Worm (Caenorhabditis elegans) whole organism, L2 larva: ENCODE data around the gene clec-203.

Source experiments
- blmp-1 ChIP-seq: sonication (generic microtip); optimal IDR thresholded peaks from 2 replicates; lab custom pipeline; 2017; ENCODE audit warnings: missing genetic modification characterization, mild to moderate bottlenecking, missing compliant biosample characterization, antibody characterized with exemption, moderate library complexity; ENCODE audit not compliant: insufficient read depth
- nhr-6 ChIP-seq: fragments of 150-350 bp; optimal IDR thresholded peaks from 2 replicates; lab custom pipeline; 2014; ENCODE audit warnings: missing biosample characterization, missing genetic modification characterization
- nhr-77 ChIP-seq: fragments of 150-350 bp; optimal IDR thresholded peaks from 2 replicates; lab custom pipeline; 2014; ENCODE audit warnings: missing biosample characterization, missing genetic modification characterization

ce11 chrV:1131880-1132623, 44.0 kb downstream of the clec-203 start, which contains the start of gene W07B8.4:
- TF ChIP-seq blmp-1 (tag; lab: Kevin White, UChicago) = no peak
- no peak for TF ChIP-seq nhr-6 (tag; lab: Kevin White, UChicago)
- no peak for TF ChIP-seq nhr-77
